Worm (Caenorhabditis elegans): Measurements from ENCODE around the gene ZK470.2.

The ZK470.2 gene

ce11 chrX:4192235-4192634 is 57.3 kb downstream of the ZK470.2 start:
- TF ChIP-seq pha-4 (tag; optimal IDR thresholded peaks at IDR 0.05) (no peak), ces-1 (GFP tag; optimal IDR thresholded peaks at IDR 0.05) (no peak), elt-3 (tag; optimal IDR thresholded peaks at IDR 0.05) (no peak), ham-2 (GFP tag; optimal IDR thresholded peaks at IDR 0.05) (no peak), bed-3 (GFP tag; optimal IDR thresholded peaks at IDR 0.05) (no peak), tbx-8 (GFP tag; optimal IDR thresholded peaks at IDR 0.05) (no peak), ceh-43 (GFP tag; optimal IDR thresholded peaks at IDR 0.05) (no peak), lin-32 (GFP tag; optimal IDR thresholded peaks at IDR 0.05) (no peak), unc-62 (GFP tag; optimal IDR thresholded peaks at IDR 0.05) (no peak), nhr-12 (tag; optimal IDR thresholded peaks at IDR 0.05) (no peak), unc-39 (tag; optimal IDR thresholded peaks at IDR 0.05) (no peak), nhr-76 (tag; optimal IDR thresholded peaks at IDR 0.05) (no peak)

DNA sequence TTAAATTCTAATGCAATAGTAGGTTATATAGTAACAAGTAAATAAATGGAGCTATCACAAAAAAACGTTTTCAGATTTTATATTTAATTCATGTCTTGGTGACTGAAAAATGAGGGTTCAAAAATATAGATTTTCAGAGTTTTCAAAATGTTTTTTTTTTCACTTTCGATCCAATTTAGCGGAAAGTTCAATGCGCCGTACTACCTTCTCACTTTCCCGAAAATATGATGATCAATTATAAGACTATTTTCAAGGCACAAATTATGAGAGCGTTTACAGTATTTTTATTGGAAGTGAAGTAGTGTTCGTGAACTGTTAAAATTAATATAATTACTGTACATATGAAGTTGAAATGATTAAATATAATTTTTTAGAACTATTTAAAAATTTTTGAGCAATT is 58.1 kb downstream of the ZK470.2 start:
- TF ChIP-seq unc-120 (tag; optimal IDR thresholded peaks at IDR 0.05; ENCODE audit: poor library complexity, severe bottlenecking), result no peak
- TF ChIP-seq tbx-8 (GFP tag; optimal IDR thresholded peaks at IDR 0.05), result no peak
- TF ChIP-seq elt-1 (tag; optimal IDR thresholded peaks at IDR 0.05; ENCODE audit: borderline replicate concordance, insufficient read depth), result no peak
- no peak for TF ChIP-seq lin-32 (GFP tag; optimal IDR thresholded peaks at IDR 0.05)
- TF ChIP-seq nhr-2 (tag; optimal IDR thresholded peaks at IDR 0.05), result no peak
- no peak for TF ChIP-seq unc-62 (GFP tag; optimal IDR thresholded peaks at IDR 0.05)
- no peak for TF ChIP-seq sem-2 (GFP tag; optimal IDR thresholded peaks at IDR 0.05)
- TF ChIP-seq nhr-12 (tag; optimal IDR thresholded peaks at IDR 0.05), result no peak
- no peak for TF ChIP-seq drap-1 (GFP tag; optimal IDR thresholded peaks at IDR 0.05)
- TF ChIP-seq sptf-1 (tag; optimal IDR thresholded peaks at IDR 0.05), result no peak
- TF ChIP-seq flh-1 (GFP tag; optimal IDR thresholded peaks at IDR 0.05), result no peak
- no peak for TF ChIP-seq ceh-83 (GFP tag; optimal IDR thresholded peaks at IDR 0.05)
- no peak for TF ChIP-seq mab-5 (tag; optimal IDR thresholded peaks at IDR 0.05)
- TF ChIP-seq M03D4.4 (tag; optimal IDR thresholded peaks at IDR 0.05), result no peak
- no peak for TF ChIP-seq ceh-39 (tag; optimal IDR thresholded peaks at IDR 0.05)
- TF ChIP-seq nhr-237 (tag; optimal IDR thresholded peaks at IDR 0.05), result no peak
- no peak for TF ChIP-seq nhr-28 (tag; optimal IDR thresholded peaks at IDR 0.05)
- TF ChIP-seq elt-3 (tag; optimal IDR thresholded peaks at IDR 0.05), result no peak
- TF ChIP-seq mep-1 (tag; optimal IDR thresholded peaks at IDR 0.05), result no peak
- TF ChIP-seq lsy-2 (tag; optimal IDR thresholded peaks at IDR 0.05), result no peak

- TF ChIP-seq unc-62 (GFP tag; optimal IDR thresholded peaks at IDR 0.05), result no peak
- no peak for TF ChIP-seq lin-32 (GFP tag; optimal IDR thresholded peaks at IDR 0.05)
- no peak for TF ChIP-seq nhr-76 (tag; optimal IDR thresholded peaks at IDR 0.05)
- no peak for TF ChIP-seq mab-5 (tag; optimal IDR thresholded peaks at IDR 0.05)
- TF ChIP-seq flh-1 (GFP tag; optimal IDR thresholded peaks at IDR 0.05), result no peak
- no peak for TF ChIP-seq ceh-83 (GFP tag; optimal IDR thresholded peaks at IDR 0.05)
- TF ChIP-seq ham-2 (GFP tag; optimal IDR thresholded peaks at IDR 0.05), result no peak
- no peak for TF ChIP-seq ceh-43 (GFP tag; optimal IDR thresholded peaks at IDR 0.05)
- no peak for TF ChIP-seq sem-2 (GFP tag; optimal IDR thresholded peaks at IDR 0.05)
- no peak for TF ChIP-seq nhr-237 (tag; optimal IDR thresholded peaks at IDR 0.05)
- no peak for TF ChIP-seq pha-4 (tag; optimal IDR thresholded peaks at IDR 0.05)
- no peak for TF ChIP-seq drap-1 (GFP tag; optimal IDR thresholded peaks at IDR 0.05)
- TF ChIP-seq zip-8 (tag; optimal IDR thresholded peaks at IDR 0.05), result no peak
- no peak for TF ChIP-seq unc-39 (tag; optimal IDR thresholded peaks at IDR 0.05)
- TF ChIP-seq mep-1 (tag; optimal IDR thresholded peaks at IDR 0.05), result no peak
- TF ChIP-seq lin-13 (tag; optimal IDR thresholded peaks at IDR 0.05), result no peak
- no peak for TF ChIP-seq snpc-4 (tag; optimal IDR thresholded peaks at IDR 0.05)
- no peak for TF ChIP-seq M03D4.4 (tag; optimal IDR thresholded peaks at IDR 0.05)
- TF ChIP-seq mls-2 (tag; optimal IDR thresholded peaks at IDR 0.05), result no peak
Observed at ce11 chrX:4196431-4196830, 61.5 kb downstream of the ZK470.2 start, which contains the start of gene F20B6.4. Gene F20B6.4 (minus strand): TSS chrX:4196531.
